Worm (Caenorhabditis elegans) whole organism, L2 larva: ENCODE data around the gene ZC204.6.

Experiments used
- Y55F3AM.14 ChIP-seq: fragments of 200-800 bp; sonication (Bioruptor generic); optimal IDR thresholded peaks from 2 replicates; lab custom pipeline; 2018; ENCODE audit warnings: mild to moderate bottlenecking, missing genetic modification characterization, missing compliant biosample characterization
- ZK546.5 ChIP-seq: sonication (generic microtip); optimal IDR thresholded peaks from 2 replicates; lab custom pipeline; 2017; ENCODE audit warnings: missing biosample characterization, missing genetic modification characterization
- ama-1 ChIP-seq: fragments of 150-350 bp; optimal IDR thresholded peaks from 2 replicates; lab custom pipeline; 2018; ENCODE audit warnings: inconsistent platforms
- ceh-16 ChIP-seq: fragments of 150-350 bp; optimal IDR thresholded peaks from 2 replicates; lab custom pipeline; 2014; ENCODE audit warnings: missing biosample characterization, missing genetic modification characterization
- crh-2 ChIP-seq: sonication (generic microtip); optimal IDR thresholded peaks from 2 replicates; lab custom pipeline; 2017; ENCODE audit warnings: missing biosample characterization, missing genetic modification characterization
- dmd-4 ChIP-seq: sonication (generic microtip); optimal IDR thresholded peaks from 2 replicates; lab custom pipeline; 2017; ENCODE audit warnings: missing biosample characterization, missing genetic modification characterization
- elt-1 ChIP-seq: fragments of 150-350 bp; optimal IDR thresholded peaks from 2 replicates; lab custom pipeline; 2014; ENCODE audit warnings: missing biosample characterization, missing genetic modification characterization
- fos-1 ChIP-seq: fragments of 150-350 bp; optimal IDR thresholded peaks from 2 replicates; lab custom pipeline; 2014; ENCODE audit warnings: missing biosample characterization, missing genetic modification characterization
- gmeb-1 ChIP-seq: fragments of 150-350 bp; optimal IDR thresholded peaks from 2 replicates; lab custom pipeline; 2014; ENCODE audit warnings: missing biosample characterization, missing genetic modification characterization
- lin-11 ChIP-seq: fragments of 150-350 bp; sonication (generic microtip); optimal IDR thresholded peaks from 2 replicates; lab custom pipeline; 2014; ENCODE audit warnings: missing biosample characterization, missing genetic modification characterization, inconsistent platforms, mixed read lengths
- lsy-2 ChIP-seq, 2 experiments: fragments of 150-350 bp in 1 of 2; sonication (generic microtip) in 1 of 2; optimal IDR thresholded peaks; 2 replicates each; lab custom pipeline; 2014 to 2017; ENCODE audit warnings: missing biosample characterization in 2 of 2, missing genetic modification characterization in 2 of 2
- mab-5 ChIP-seq: fragments of 150-350 bp; optimal IDR thresholded peaks from 2 replicates; lab custom pipeline; 2014; ENCODE audit warnings: missing biosample characterization, missing genetic modification characterization
- mbf-1 ChIP-seq: sonication (generic microtip); optimal IDR thresholded peaks from 2 replicates; lab custom pipeline; 2017; ENCODE audit warnings: missing biosample characterization, missing genetic modification characterization
- nhr-10 ChIP-seq: sonication (generic microtip); optimal IDR thresholded peaks from 2 replicates; lab custom pipeline; 2017; ENCODE audit warnings: missing biosample characterization, missing genetic modification characterization
- nhr-11 ChIP-seq: fragments of 150-350 bp; optimal IDR thresholded peaks from 2 replicates; lab custom pipeline; 2014; ENCODE audit warnings: missing biosample characterization, missing genetic modification characterization
- nhr-12 ChIP-seq: fragments of 150-350 bp; optimal IDR thresholded peaks from 2 replicates; lab custom pipeline; 2014; ENCODE audit warnings: missing biosample characterization, missing genetic modification characterization
- nhr-129 ChIP-seq: fragments of 150-350 bp; optimal IDR thresholded peaks from 2 replicates; lab custom pipeline; 2014; ENCODE audit warnings: missing biosample characterization, missing genetic modification characterization
- nhr-21 ChIP-seq: fragments of 150-350 bp; optimal IDR thresholded peaks from 2 replicates; lab custom pipeline; 2014; ENCODE audit warnings: missing biosample characterization, missing genetic modification characterization
- nhr-237 ChIP-seq: fragments of 150-350 bp; optimal IDR thresholded peaks from 2 replicates; lab custom pipeline; 2014; ENCODE audit warnings: missing biosample characterization, missing genetic modification characterization
- nhr-25 ChIP-seq: fragments of 150-350 bp; sonication (generic microtip); optimal IDR thresholded peaks from 3 replicates; lab custom pipeline; 2014; ENCODE audit warnings: missing biosample characterization, missing genetic modification characterization
- nhr-77 ChIP-seq: fragments of 150-350 bp; optimal IDR thresholded peaks from 2 replicates; lab custom pipeline; 2014; ENCODE audit warnings: missing biosample characterization, missing genetic modification characterization
- sem-4 ChIP-seq: fragments of 150-350 bp; optimal IDR thresholded peaks from 2 replicates; lab custom pipeline; 2014; ENCODE audit warnings: missing biosample characterization, missing genetic modification reagents, missing genetic modification characterization
- skn-1 ChIP-seq: sonication (generic microtip); optimal IDR thresholded peaks from 2 replicates; lab custom pipeline; 2017; ENCODE audit warnings: missing biosample characterization, missing genetic modification characterization
- sma-3 ChIP-seq: sonication (generic microtip); optimal IDR thresholded peaks from 2 replicates; lab custom pipeline; 2016; ENCODE audit warnings: missing genetic modification reagents, missing genetic modification characterization, missing compliant biosample characterization
- sma-9 ChIP-seq, 2 experiments: fragments of 150-350 bp in 1 of 2; sonication (generic microtip) in 1 of 2; optimal IDR thresholded peaks; 2 replicates each; lab custom pipeline; 2014 to 2016; ENCODE audit warnings: missing genetic modification characterization in 2 of 2, mild to moderate bottlenecking in 1 of 2, missing biosample characterization in 1 of 2, missing compliant biosample characterization in 1 of 2, missing genetic modification reagents in 1 of 2, moderate library complexity in 1 of 2
- unc-62 ChIP-seq: fragments of 150-350 bp; optimal IDR thresholded peaks from 2 replicates; lab custom pipeline; 2014; ENCODE audit warnings: missing biosample characterization, missing genetic modification reagents, missing genetic modification characterization
- zag-1 ChIP-seq: fragments of 150-350 bp; optimal IDR thresholded peaks from 2 replicates; lab custom pipeline; 2014; ENCODE audit warnings: missing biosample characterization, missing genetic modification characterization
- ztf-11 ChIP-seq: sonication (generic microtip); optimal IDR thresholded peaks from 2 replicates; lab custom pipeline; 2017; ENCODE audit warnings: missing biosample characterization, missing genetic modification characterization

ZC204.6 gene

DNA sequence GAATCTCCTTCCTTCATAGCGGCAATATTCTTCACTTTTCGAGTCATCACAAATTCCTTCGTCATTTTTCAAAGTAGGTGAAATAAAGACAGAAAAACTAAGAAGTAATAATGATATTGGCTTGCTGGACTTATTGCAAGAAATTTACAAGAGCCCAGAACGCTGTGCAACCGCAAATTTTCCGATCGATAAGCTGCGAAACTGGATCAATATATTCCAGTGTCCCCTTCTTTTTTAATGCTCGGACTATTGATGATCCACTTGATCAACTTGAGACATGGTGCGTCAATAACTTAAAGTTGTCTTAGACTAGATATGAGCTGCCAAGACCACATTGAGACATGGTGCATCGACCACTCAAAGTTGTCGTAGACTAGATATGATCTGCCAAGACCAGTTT, 38.5 kb downstream of the ZC204.6 start, which contains the start of gene bath-33:
Gene bath-33, minus strand, starts transcription at position 101 of the 400 bp plus-strand sequence.
- no peak for TF ChIP-seq skn-1 (tag; lab: Kevin White, UChicago)
- no peak for TF ChIP-seq sem-4 (tag; lab: Kevin White, UChicago)
- no peak for TF ChIP-seq lsy-2 (tag; optimal IDR thresholded peaks at IDR 0.05; lab: Kevin White, UChicago)
- TF ChIP-seq Y55F3AM.14 = no peak

DNA sequence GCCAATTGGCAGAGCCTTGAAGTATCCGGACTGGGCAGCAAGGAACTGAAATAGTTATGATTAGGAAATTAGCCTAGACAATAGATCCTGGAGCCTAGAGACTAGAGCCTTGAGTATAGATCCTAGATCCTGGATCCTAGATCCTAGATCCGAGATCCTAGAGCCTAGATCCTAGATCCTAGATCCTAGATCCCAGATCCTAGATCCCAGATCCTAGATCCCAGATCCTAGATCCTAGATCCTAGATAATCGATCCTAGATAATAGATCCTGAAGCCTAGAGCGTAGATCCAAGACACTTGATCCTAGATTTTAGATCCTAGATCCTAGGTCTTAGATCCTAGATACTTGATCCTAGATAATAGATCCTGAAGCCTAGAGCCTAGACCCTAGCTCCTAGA, 39.6 kb downstream of the ZC204.6 start:
- TF ChIP-seq crh-2 (tag; lab: Kevin White, UChicago) = no peak
- no peak for TF ChIP-seq Y55F3AM.14
- TF ChIP-seq sma-9 (GFP tag; optimal IDR thresholded peaks at IDR 0.05; lab: Kevin White, UChicago) = no peak
- TF ChIP-seq sma-9 (tag; optimal IDR thresholded peaks at IDR 0.05; lab: Kevin White, UChicago) = no peak
- TF ChIP-seq zag-1 = no peak
- no peak for TF ChIP-seq ZK546.5
- no peak for TF ChIP-seq nhr-21
- no peak for TF ChIP-seq lsy-2 (tag; optimal IDR thresholded peaks at IDR 0.05; lab: Kevin White, UChicago)
- no peak for TF ChIP-seq mbf-1 (tag; lab: Kevin White, UChicago)

DNA sequence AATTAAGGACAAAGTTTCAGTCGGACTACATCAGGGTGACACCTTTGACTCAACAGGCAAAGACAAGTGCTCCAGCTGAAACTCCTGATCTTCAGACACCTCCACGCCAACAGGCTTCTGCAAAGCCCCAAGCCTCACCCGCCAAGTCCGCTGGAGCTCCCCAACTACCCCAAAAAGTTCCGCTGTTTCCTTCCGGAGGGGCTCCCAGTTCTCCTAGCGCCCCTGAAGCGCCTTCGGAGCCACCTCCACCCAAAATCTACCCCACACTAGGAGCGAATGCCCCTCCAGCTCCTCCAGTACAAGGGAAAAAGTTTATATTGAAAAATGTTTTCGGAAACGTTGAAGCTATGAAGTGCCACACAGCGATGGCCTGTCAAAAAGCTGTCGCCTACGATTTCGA, 41.6 kb downstream of the ZC204.6 start:
- TF ChIP-seq unc-62 = no peak
- no peak for TF ChIP-seq ama-1
- no peak for TF ChIP-seq zag-1
- TF ChIP-seq crh-2 (tag; lab: Kevin White, UChicago) = no peak

DNA sequence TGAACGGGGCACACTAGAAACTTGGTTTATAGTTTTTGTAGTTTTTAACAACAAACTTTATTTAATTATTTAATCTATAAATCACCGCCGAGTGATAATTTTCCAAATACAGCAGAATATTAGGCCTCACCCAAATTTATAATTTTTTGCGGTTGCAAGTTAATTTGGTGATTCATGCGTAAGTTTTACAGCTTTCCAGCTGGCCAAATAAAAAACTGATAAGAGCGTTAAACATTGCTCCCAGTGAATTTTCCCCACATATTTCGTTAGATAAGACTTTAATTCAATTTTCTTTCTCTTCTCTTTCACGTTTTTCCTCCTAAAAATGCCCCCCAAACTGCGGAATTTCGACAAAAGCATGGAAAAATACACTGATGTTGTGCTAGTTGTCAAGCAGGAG, 43.1 kb downstream of the ZC204.6 start, which contains the start of gene bath-47:
Gene bath-47, plus strand, starts transcription at position 305 of the 400 bp plus-strand sequence.
- TF ChIP-seq nhr-12 (tag; lab: Kevin White, UChicago) (no peak), fos-1 (tag; lab: Kevin White, UChicago) (peak; percentile 67), nhr-11 (tag; lab: Kevin White, UChicago) (no peak)

DNA sequence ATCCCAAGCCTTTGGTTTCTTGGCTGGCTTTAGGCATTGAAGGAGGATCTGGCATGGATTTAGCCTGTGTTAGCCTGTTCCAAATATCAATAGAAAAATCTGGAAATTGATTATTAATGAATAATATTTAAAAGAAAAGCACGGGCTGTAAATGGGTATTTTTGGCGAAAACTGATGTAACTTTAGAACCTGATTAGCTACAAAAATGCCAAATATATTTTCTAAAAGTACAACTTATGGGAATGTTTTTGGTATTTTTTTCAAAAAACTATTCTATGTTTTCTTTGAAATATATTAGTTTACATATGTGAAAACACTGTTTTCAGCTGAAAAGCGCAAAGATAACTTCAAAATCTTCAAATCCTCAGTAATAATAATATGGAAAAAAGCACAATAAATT, 44.0 kb downstream of the ZC204.6 start, which contains the start of gene bath-26:
Gene bath-26, minus strand, starts transcription at position 101 of the 400 bp plus-strand sequence.
- no peak for TF ChIP-seq nhr-77 (tag; lab: Kevin White, UChicago)
- no peak for TF ChIP-seq nhr-21
- TF ChIP-seq ceh-16 (tag; lab: Kevin White, UChicago) = no peak
- TF ChIP-seq lin-11 (tag; lab: Kevin White, UChicago) = no peak
- no peak for TF ChIP-seq elt-1
- no peak for TF ChIP-seq crh-2 (tag; lab: Kevin White, UChicago)
- no peak for TF ChIP-seq nhr-237 (tag; lab: Kevin White, UChicago)
- TF ChIP-seq nhr-25 (tag; lab: Kevin White, UChicago) = no peak
- TF ChIP-seq sma-3 (GFP tag; lab: Kevin White, UChicago) = no peak
- no peak for TF ChIP-seq dmd-4 (tag; lab: Kevin White, UChicago)
- TF ChIP-seq nhr-129 (tag; lab: Kevin White, UChicago) = no peak
- no peak for TF ChIP-seq ZK546.5

DNA sequence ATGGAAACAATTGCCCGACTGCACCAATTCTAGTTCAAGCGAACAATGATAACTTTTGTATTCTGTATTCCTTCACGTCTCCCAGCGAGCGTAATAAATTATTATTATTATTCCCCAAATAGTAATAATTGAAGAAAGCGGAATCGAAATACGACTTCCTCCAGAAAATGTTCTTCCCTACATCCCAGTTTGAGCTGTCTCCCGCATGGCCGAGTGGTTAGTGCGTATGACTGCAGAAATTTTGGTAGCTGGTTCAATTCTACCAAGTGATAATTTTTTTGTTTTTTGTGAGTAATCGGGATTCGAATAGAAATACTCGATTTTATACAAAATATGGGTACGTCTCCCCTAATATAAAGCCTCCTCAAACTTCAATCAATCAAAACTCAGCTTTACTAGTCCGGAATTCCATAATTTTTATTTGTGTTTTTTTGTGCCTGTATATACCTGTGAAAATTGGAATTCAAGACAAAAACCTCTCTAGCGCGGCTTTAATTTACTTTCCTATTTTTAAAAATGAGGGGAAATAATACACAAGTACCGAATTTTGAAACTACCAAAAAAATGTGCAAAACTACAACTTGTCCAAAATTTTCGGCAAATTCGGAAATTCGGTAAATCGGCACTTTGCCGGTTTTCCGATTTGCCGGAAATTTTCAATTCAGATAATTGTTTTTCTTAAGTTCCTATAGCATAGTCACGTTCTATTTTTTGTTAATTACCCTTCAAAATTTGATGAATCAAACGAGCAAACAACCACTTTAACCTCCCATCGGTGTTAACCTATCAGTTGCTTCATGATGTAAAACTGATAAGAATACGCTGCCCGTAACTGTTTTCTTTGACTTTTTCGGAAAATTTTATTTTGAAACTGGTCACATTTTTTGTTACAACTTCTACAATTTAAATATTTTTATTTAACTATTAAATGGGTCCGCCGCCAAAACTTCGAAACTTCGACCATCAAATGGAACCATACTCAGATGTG, 47.2 kb downstream of the ZC204.6 start, which contains the start of gene bath-46:
Gene bath-46, plus strand, starts transcription at position 806 of the 988 bp plus-strand sequence.
- TF ChIP-seq fos-1 (tag; lab: Kevin White, UChicago) (peak; percentile 74), nhr-10 (tag; lab: Kevin White, UChicago) (no peak), nhr-129 (tag; lab: Kevin White, UChicago) (peak; percentile 2), sma-3 (GFP tag; lab: Kevin White, UChicago) (no peak)
- TF ChIP-seq, all 48 proteins: peak for 2

DNA sequence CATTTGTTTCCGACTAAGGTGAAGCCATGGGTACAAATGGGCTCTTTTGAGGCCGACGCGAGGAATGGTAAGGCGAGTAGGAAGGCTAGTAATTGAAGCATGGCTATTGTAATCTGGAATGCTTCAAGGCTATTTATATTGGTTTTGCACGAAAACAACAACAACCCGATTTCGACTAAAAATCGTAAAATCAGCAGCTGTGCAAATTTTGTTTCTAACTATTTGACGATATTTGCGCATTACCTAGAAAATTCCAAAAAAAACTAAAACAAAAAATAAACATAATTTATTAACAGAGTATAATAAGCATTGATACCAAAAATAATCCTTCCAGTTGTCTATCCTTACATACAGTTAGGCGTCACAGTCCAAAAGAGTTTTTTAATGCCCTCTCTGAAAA, 49.5 kb downstream of the ZC204.6 start, which contains the start of gene clec-20:
Gene clec-20, minus strand, starts transcription at position 101 of the 400 bp plus-strand sequence.
- TF ChIP-seq nhr-25 (tag; lab: Kevin White, UChicago) (no peak), gmeb-1 (tag; lab: Kevin White, UChicago) (no peak), nhr-129 (tag; lab: Kevin White, UChicago) (no peak), ztf-11 (no peak), dmd-4 (tag; lab: Kevin White, UChicago) (no peak), unc-62 (no peak), mab-5 (tag; lab: Kevin White, UChicago) (no peak), skn-1 (tag; lab: Kevin White, UChicago) (no peak)
